Worm (Caenorhabditis elegans): ENCODE measurements around the gene mul-1.

Gene mul-1

ce11 chrIV:4123083-4123482 is at the start of gene mul-1:
TSS of gene mul-1 (minus strand) at chrIV:4123166.
- TF ChIP-seq ztf-29 (GFP tag; IDR thresholded peaks at IDR 0.05) = no peak
- no peak for TF ChIP-seq ztf-23 (GFP tag; IDR thresholded peaks at IDR 0.05)
- no peak for TF ChIP-seq T22C8.4 (GFP tag; IDR thresholded peaks at IDR 0.05)
- no peak for TF ChIP-seq flt-1 (GFP tag; IDR thresholded peaks at IDR 0.05)
- TF ChIP-seq tab-1 (GFP tag; IDR thresholded peaks at IDR 0.05) = no peak
- no peak for TF ChIP-seq klf-2 (GFP tag; conservative IDR thresholded peaks at IDR 0.05)
- TF ChIP-seq cog-1 (tag; optimal IDR thresholded peaks at IDR 0.05) = no peak
- no peak for TF ChIP-seq ref-1 (GFP tag; conservative IDR thresholded peaks at IDR 0.05)

ce11 chrIV:4172242-4172641 is 49.3 kb upstream of the mul-1 start:
- no peak for TF ChIP-seq klf-2 (GFP tag; conservative IDR thresholded peaks at IDR 0.05)
- TF ChIP-seq T22C8.4 (GFP tag; IDR thresholded peaks at IDR 0.05) = peak; percentile 54

ce11 chrIV:4171531-4172163 is 48.7 kb upstream of the mul-1 start, which contains the start of the genes K08D10.13 and rnp-2:
TSS of gene K08D10.13 (minus strand) at chrIV:4171581.
TSS of gene rnp-2 (plus strand) at chrIV:4172076.
- TF ChIP-seq ztf-29 (GFP tag; IDR thresholded peaks at IDR 0.05) (no peak), flt-1 (GFP tag; IDR thresholded peaks at IDR 0.05) (peak; percentile 53; the same call in 1 of the 2 replicates), ztf-23 (GFP tag; IDR thresholded peaks at IDR 0.05) (0 out of 2 replicates have a peak, but pooled peaks have one; percentile 11)

ce11 chrIV:4167296-4167695 is 44.3 kb upstream of the mul-1 start:
- TF ChIP-seq klf-2 (GFP tag; conservative IDR thresholded peaks at IDR 0.05) = no peak
- TF ChIP-seq ztf-29 (GFP tag; IDR thresholded peaks at IDR 0.05) = no peak
- TF ChIP-seq ztf-23 (GFP tag; IDR thresholded peaks at IDR 0.05) = no peak
- no peak for TF ChIP-seq T22C8.4 (GFP tag; IDR thresholded peaks at IDR 0.05)
- TF ChIP-seq med-1 (GFP tag; optimal IDR thresholded peaks at IDR 0.05; ENCODE audit: insufficient read depth) = no peak
- no peak for TF ChIP-seq ref-1 (GFP tag; conservative IDR thresholded peaks at IDR 0.05)
- no peak for TF ChIP-seq tab-1 (GFP tag; IDR thresholded peaks at IDR 0.05)
- TF ChIP-seq flt-1 (GFP tag; IDR thresholded peaks at IDR 0.05) = no peak
- TF ChIP-seq cog-1 (tag; optimal IDR thresholded peaks at IDR 0.05) = no peak

- no peak for TF ChIP-seq cog-1 (tag; optimal IDR thresholded peaks at IDR 0.05)
- no peak for TF ChIP-seq klf-2 (GFP tag; conservative IDR thresholded peaks at IDR 0.05)
- TF ChIP-seq med-1 (GFP tag; optimal IDR thresholded peaks at IDR 0.05; ENCODE audit: insufficient read depth) = no peak
- no peak for TF ChIP-seq tab-1 (GFP tag; IDR thresholded peaks at IDR 0.05)
- TF ChIP-seq T22C8.4 (GFP tag; IDR thresholded peaks at IDR 0.05) = no peak
- TF ChIP-seq flt-1 (GFP tag; IDR thresholded peaks at IDR 0.05) = no peak
- no peak for TF ChIP-seq ref-1 (GFP tag; conservative IDR thresholded peaks at IDR 0.05)
- TF ChIP-seq ztf-23 (GFP tag; IDR thresholded peaks at IDR 0.05) = no peak
- TF ChIP-seq ztf-29 (GFP tag; IDR thresholded peaks at IDR 0.05) = no peak
Measured at ce11 chrIV:4164392-4164791, 41.4 kb upstream of the mul-1 start, which contains the start of gene scrm-8. TSS of gene scrm-8 (plus strand) at chrIV:4164692.

- TF ChIP-seq tab-1 (GFP tag; IDR thresholded peaks at IDR 0.05) (no peak), ztf-23 (GFP tag; IDR thresholded peaks at IDR 0.05) (no peak), klf-2 (GFP tag; conservative IDR thresholded peaks at IDR 0.05) (no peak), med-1 (GFP tag; optimal IDR thresholded peaks at IDR 0.05; ENCODE audit: insufficient read depth) (no peak), flt-1 (GFP tag; IDR thresholded peaks at IDR 0.05) (no peak), T22C8.4 (GFP tag; IDR thresholded peaks at IDR 0.05) (no peak), ztf-29 (GFP tag; IDR thresholded peaks at IDR 0.05) (no peak)
Measured at ce11 chrIV:4162121-4162520, 39.2 kb upstream of the mul-1 start, which contains the start of gene scrm-5. TSS of gene scrm-5 (plus strand) at chrIV:4162421.

- TF ChIP-seq ztf-29 (GFP tag; IDR thresholded peaks at IDR 0.05) = no peak
- TF ChIP-seq tab-1 (GFP tag; IDR thresholded peaks at IDR 0.05) = no peak
- TF ChIP-seq T22C8.4 (GFP tag; IDR thresholded peaks at IDR 0.05) = no peak
- no peak for TF ChIP-seq ref-1 (GFP tag; conservative IDR thresholded peaks at IDR 0.05)
- no peak for TF ChIP-seq ztf-23 (GFP tag; IDR thresholded peaks at IDR 0.05)
- no peak for TF ChIP-seq med-1 (GFP tag; optimal IDR thresholded peaks at IDR 0.05; ENCODE audit: insufficient read depth)
Measured at ce11 chrIV:4154641-4155040, 31.7 kb upstream of the mul-1 start, which contains the start of gene K08D10.14. TSS of gene K08D10.14 (plus strand) at chrIV:4154941.

ce11 chrIV:4152143-4152542 is 29.2 kb upstream of the mul-1 start, which contains the start of the genes K08D10.10 and R07C12.1:
TSS of gene K08D10.10 (plus strand) at chrIV:4152235.
TSS of gene R07C12.1 (plus strand) at chrIV:4152456.
- no peak for TF ChIP-seq flt-1 (GFP tag; IDR thresholded peaks at IDR 0.05)
- no peak for TF ChIP-seq T22C8.4 (GFP tag; IDR thresholded peaks at IDR 0.05)
- no peak for TF ChIP-seq ref-1 (GFP tag; conservative IDR thresholded peaks at IDR 0.05)
- TF ChIP-seq ztf-29 (GFP tag; IDR thresholded peaks at IDR 0.05) = no peak
- TF ChIP-seq cog-1 (tag; optimal IDR thresholded peaks at IDR 0.05) = no peak
- TF ChIP-seq tab-1 (GFP tag; IDR thresholded peaks at IDR 0.05) = no peak

- no peak for TF ChIP-seq med-1 (GFP tag; optimal IDR thresholded peaks at IDR 0.05; ENCODE audit: insufficient read depth)
- no peak for TF ChIP-seq klf-2 (GFP tag; conservative IDR thresholded peaks at IDR 0.05)
- TF ChIP-seq T22C8.4 (GFP tag; IDR thresholded peaks at IDR 0.05) = no peak
- TF ChIP-seq tab-1 (GFP tag; IDR thresholded peaks at IDR 0.05) = no peak
- TF ChIP-seq ref-1 (GFP tag; conservative IDR thresholded peaks at IDR 0.05) = no peak
- TF ChIP-seq flt-1 (GFP tag; IDR thresholded peaks at IDR 0.05) = no peak
- no peak for TF ChIP-seq cog-1 (tag; optimal IDR thresholded peaks at IDR 0.05)
- TF ChIP-seq ztf-23 (GFP tag; IDR thresholded peaks at IDR 0.05) = no peak
Measured at ce11 chrIV:4150138-4150537, 27.2 kb upstream of the mul-1 start.

- TF ChIP-seq tab-1 (GFP tag; IDR thresholded peaks at IDR 0.05) (no peak), ztf-29 (GFP tag; IDR thresholded peaks at IDR 0.05) (no peak), ref-1 (GFP tag; conservative IDR thresholded peaks at IDR 0.05) (no peak), T22C8.4 (GFP tag; IDR thresholded peaks at IDR 0.05) (no peak), ztf-23 (GFP tag; IDR thresholded peaks at IDR 0.05) (no peak), flt-1 (GFP tag; IDR thresholded peaks at IDR 0.05) (no peak), med-1 (GFP tag; optimal IDR thresholded peaks at IDR 0.05; ENCODE audit: insufficient read depth) (no peak)
Measured at ce11 chrIV:4147891-4148290, 24.9 kb upstream of the mul-1 start.
